Fruit fly (Drosophila melanogaster) whole organism, embryonic: ENCODE data around the gene mdu.

Experiments used
- Awh ChIP-seq: fragments of 200-800 bp; sonication (Bioruptor generic); IDR thresholded peaks from 2 replicates; pipeline ENCODE4, ENCODE4 v1.3.6; 2022; ENCODE audit warnings: missing biosample characterization, missing genetic modification characterization
- Bdp1 ChIP-seq: fragments of 200-800 bp; sonication (Bioruptor generic); optimal IDR thresholded peaks from 3 replicates; lab custom pipeline; 2016; ENCODE audit warnings: missing biosample characterization, missing genetic modification characterization
- Blimp-1 ChIP-seq: fragments of 200-800 bp; sonication (Bioruptor generic); optimal IDR thresholded peaks from 3 replicates; lab custom pipeline; 2018; ENCODE audit warnings: missing biosample characterization, missing genetic modification characterization, mild to moderate bottlenecking, moderate library complexity, missing genetic modification reagents
- CG10959 ChIP-seq: fragments of 200-800 bp; sonication (Bioruptor generic); IDR thresholded peaks from 2 replicates; pipeline ENCODE4 v1.3.6; 2022; ENCODE audit warnings: missing biosample characterization, missing genetic modification characterization
- CG11695 ChIP-seq: fragments of 200-800 bp; sonication (Bioruptor generic); IDR thresholded peaks from 3 replicates; pipeline ENCODE4 v1.3.6; 2022; ENCODE audit warnings: missing biosample characterization, missing genetic modification characterization
- CG14014 ChIP-seq: fragments of 200-800 bp; sonication (Bioruptor generic); IDR thresholded peaks from 2 replicates; pipeline ENCODE4 v1.3.6; 2022; ENCODE audit warnings: missing biosample characterization, missing genetic modification characterization
- CG14667 ChIP-seq: fragments of 200-800 bp; sonication (Bioruptor generic); IDR thresholded peaks from 2 replicates; pipeline ENCODE4 v1.3.6; 2022; ENCODE audit warnings: missing biosample characterization, missing genetic modification characterization
- CG15269 ChIP-seq: fragments of 200-800 bp; sonication (Bioruptor generic); optimal IDR thresholded peaks from 2 replicates; lab custom pipeline; 2018; ENCODE audit warnings: missing biosample characterization, mild to moderate bottlenecking, missing genetic modification characterization, moderate library complexity
- CG17361 ChIP-seq: fragments of 200-800 bp; sonication (Bioruptor generic); IDR thresholded peaks from 3 replicates; pipeline ENCODE4 v1.3.6; 2022; ENCODE audit warnings: missing biosample characterization, missing genetic modification characterization
- CG18011 ChIP-seq: fragments of 200-800 bp; sonication (Bioruptor generic); optimal IDR thresholded peaks from 2 replicates; lab custom pipeline; 2017; ENCODE audit warnings: missing biosample characterization, missing genetic modification characterization, mild to moderate bottlenecking, moderate library complexity, missing genotype
- CG18619 ChIP-seq: fragments of 200-800 bp; sonication (Bioruptor generic); optimal IDR thresholded peaks from 3 replicates; lab custom pipeline; 2017; ENCODE audit warnings: missing biosample characterization, mild to moderate bottlenecking, missing genetic modification characterization
- CG3065 ChIP-seq: fragments of 200-800 bp; sonication (Bioruptor generic); optimal IDR thresholded peaks from 2 replicates; lab custom pipeline; 2016; ENCODE audit warnings: missing biosample characterization, missing genetic modification characterization
- CG3281 ChIP-seq: fragments of 200-800 bp; sonication (Bioruptor generic); optimal IDR thresholded peaks from 3 replicates; lab custom pipeline; 2017; ENCODE audit warnings: missing biosample characterization, mild to moderate bottlenecking, missing genetic modification characterization
- CG3847 ChIP-seq: fragments of 200-800 bp; sonication (Bioruptor generic); IDR thresholded peaks from 2 replicates; pipeline ENCODE4 v1.3.6; 2022; ENCODE audit warnings: missing biosample characterization, missing genetic modification characterization
- CG4617 ChIP-seq: fragments of 200-800 bp; sonication (Bioruptor generic); optimal IDR thresholded peaks from 3 replicates; lab custom pipeline; 2016; ENCODE audit warnings: missing biosample characterization, missing genetic modification characterization, borderline replicate concordance
- CG4730 ChIP-seq: fragments of 200-800 bp; sonication (Bioruptor generic); IDR thresholded peaks from 2 replicates; pipeline ENCODE4 v1.3.6; 2022; ENCODE audit warnings: missing biosample characterization, missing genetic modification characterization
- CG4854 ChIP-seq: fragments of 200-800 bp; sonication (Bioruptor generic); optimal IDR thresholded peaks from 2 replicates; lab custom pipeline; 2016; ENCODE audit warnings: missing biosample characterization, missing genetic modification characterization, inconsistent platforms
- CG8478 ChIP-seq: fragments of >200 bp; optimal IDR thresholded peaks from 2 replicates; lab custom pipeline; 2018
- CG9932 ChIP-seq: fragments of 200-800 bp; sonication (Bioruptor generic); IDR thresholded peaks from 2 replicates; pipeline ENCODE4 v1.3.6; 2022; ENCODE audit warnings: missing biosample characterization, missing genetic modification characterization
- D19B ChIP-seq: fragments of 200-800 bp; sonication (Bioruptor generic); optimal IDR thresholded peaks from 2 replicates; lab custom pipeline; 2017; ENCODE audit warnings: missing biosample characterization, mild to moderate bottlenecking, missing genetic modification characterization
- Dek ChIP-seq: fragments of 200-800 bp; sonication (Bioruptor generic); optimal IDR thresholded peaks from 3 replicates; lab custom pipeline; 2019; ENCODE audit warnings: missing biosample characterization, mild to moderate bottlenecking, missing genetic modification characterization, moderate library complexity
- H2.0 ChIP-seq: fragments of 200-800 bp; sonication (Bioruptor generic); IDR thresholded peaks from 2 replicates; pipeline ENCODE4 v1.3.6; 2022; ENCODE audit warnings: missing biosample characterization, missing genetic modification characterization
- Hr39 ChIP-seq: fragments of >200 bp; optimal IDR thresholded peaks from 2 replicates; lab custom pipeline; 2017
- Jarid2 ChIP-seq: fragments of 200-800 bp; sonication (Bioruptor generic); optimal IDR thresholded peaks from 3 replicates; lab custom pipeline; 2017; ENCODE audit warnings: mild to moderate bottlenecking, missing biosample characterization, missing genetic modification reagents, missing genetic modification characterization
- Kr ChIP-seq: fragments of 200-800 bp; sonication (Bioruptor generic); optimal IDR thresholded peaks from 2 replicates; lab custom pipeline; 2017; ENCODE audit warnings: missing biosample characterization, mild to moderate bottlenecking, missing genetic modification characterization
- MESR4 ChIP-seq: fragments of 200-800 bp; sonication (Bioruptor generic); optimal IDR thresholded peaks from 2 replicates; lab custom pipeline; 2018; ENCODE audit warnings: missing biosample characterization, mild to moderate bottlenecking, missing genetic modification characterization, moderate library complexity
- Nf-YB ChIP-seq: fragments of 200-800 bp; sonication (Bioruptor generic); optimal IDR thresholded peaks from 3 replicates; lab custom pipeline; 2019; ENCODE audit warnings: missing biosample characterization, mild to moderate bottlenecking, missing genetic modification characterization, moderate library complexity
- Optix ChIP-seq: fragments of 200-800 bp; sonication (Bioruptor generic); IDR thresholded peaks from 3 replicates; pipeline ENCODE4 v1.3.6; 2022; ENCODE audit warnings: missing biosample characterization, missing genetic modification characterization
- Ptx1 ChIP-seq: fragments of 200-800 bp; sonication (Bioruptor generic); IDR thresholded peaks from 2 replicates; pipeline ENCODE4 v1.3.6; 2022; ENCODE audit warnings: missing biosample characterization, missing genetic modification characterization
- Scr ChIP-seq: fragments of 200-800 bp; sonication (Bioruptor generic); IDR thresholded peaks from 2 replicates; pipeline ENCODE4 v1.3.6; 2022; ENCODE audit warnings: missing biosample characterization, missing genetic modification characterization; ENCODE audit not compliant: partially characterized antibody
- Stat92E ChIP-seq, 3 experiments: fragments of >200 bp in 2 of 3; fragments of 200-800 bp in 1 of 3; sonication (Bioruptor generic) in 1 of 3; optimal IDR thresholded peaks; 2 replicates each; lab custom pipeline; 2017 to 2019; ENCODE audit warnings: missing biosample characterization in 3 of 3, missing genetic modification characterization in 3 of 3, mild to moderate bottlenecking in 1 of 3, moderate library complexity in 1 of 3
- ab ChIP-seq: fragments of 200-800 bp; sonication (Bioruptor generic); optimal IDR thresholded peaks from 2 replicates; lab custom pipeline; 2016; ENCODE audit warnings: missing biosample characterization, missing genetic modification characterization
- amos ChIP-seq: fragments of 200-800 bp; sonication (Bioruptor generic); IDR thresholded peaks from 2 replicates; pipeline ENCODE4 v1.3.6; 2022; ENCODE audit warnings: missing biosample characterization, missing genetic modification characterization; ENCODE audit not compliant: partially characterized antibody
- btn ChIP-seq: fragments of 200-800 bp; sonication (Bioruptor generic); optimal IDR thresholded peaks from 2 replicates; lab custom pipeline; 2016; ENCODE audit warnings: missing biosample characterization, missing genetic modification characterization
- cato ChIP-seq: fragments of 200-800 bp; sonication (Bioruptor generic); optimal IDR thresholded peaks from 2 replicates; lab custom pipeline; 2016; ENCODE audit warnings: missing biosample characterization, missing genetic modification characterization, borderline replicate concordance
- cg ChIP-seq: fragments of 200-800 bp; sonication (Bioruptor generic); optimal IDR thresholded peaks from 3 replicates; lab custom pipeline; 2019; ENCODE audit warnings: missing biosample characterization, mild to moderate bottlenecking, missing genetic modification characterization, moderate library complexity
- chm ChIP-seq: fragments of 200-800 bp; sonication (Bioruptor generic); IDR thresholded peaks from 2 replicates; pipeline ENCODE4 v1.3.6; 2022; ENCODE audit warnings: missing biosample characterization, missing genetic modification characterization
- dimm ChIP-seq: fragments of 200-800 bp; sonication (Bioruptor generic); IDR thresholded peaks from 2 replicates; pipeline ENCODE4 v1.3.6; 2022; ENCODE audit warnings: missing biosample characterization, missing genetic modification characterization
- en ChIP-seq: fragments of 200-800 bp; sonication (Bioruptor generic); optimal IDR thresholded peaks from 2 replicates; lab custom pipeline; 2016; ENCODE audit warnings: missing biosample characterization, missing genetic modification characterization
- ftz-f1 ChIP-seq: fragments of 200-800 bp; sonication (Bioruptor generic); optimal IDR thresholded peaks from 2 replicates; lab custom pipeline; 2016; ENCODE audit warnings: missing biosample characterization, missing genetic modification characterization
- hb ChIP-seq: fragments of 200-800 bp; sonication (Bioruptor generic); IDR thresholded peaks from 3 replicates; pipeline ENCODE4 v1.3.6; 2022; ENCODE audit warnings: missing biosample characterization, missing genetic modification characterization; ENCODE audit not compliant: partially characterized antibody
- nerfin-1 ChIP-seq: fragments of 200-800 bp; sonication (Bioruptor generic); optimal IDR thresholded peaks from 3 replicates; lab custom pipeline; 2019; ENCODE audit warnings: missing biosample characterization, mild to moderate bottlenecking, missing genetic modification characterization, moderate library complexity
- org-1 ChIP-seq: fragments of 200-800 bp; sonication (Bioruptor generic); optimal IDR thresholded peaks from 2 replicates; lab custom pipeline; 2017; ENCODE audit warnings: missing biosample characterization, missing genetic modification characterization
- pita ChIP-seq: fragments of 200-800 bp; sonication (Bioruptor generic); optimal IDR thresholded peaks from 2 replicates; lab custom pipeline; 2017; ENCODE audit warnings: missing biosample characterization, mild to moderate bottlenecking, missing genetic modification characterization
- psq ChIP-seq: fragments of 200-800 bp; sonication (Bioruptor generic); optimal IDR thresholded peaks from 2 replicates; lab custom pipeline; 2017; ENCODE audit warnings: missing biosample characterization, missing genetic modification characterization
- repo ChIP-seq: fragments of 200-800 bp; sonication (Bioruptor generic); optimal IDR thresholded peaks from 2 replicates; lab custom pipeline; 2016; ENCODE audit warnings: missing biosample characterization, missing genetic modification characterization
- ro ChIP-seq: fragments of 200-800 bp; sonication (Bioruptor generic); IDR thresholded peaks from 2 replicates; pipeline ENCODE4 v1.3.6; 2022; ENCODE audit warnings: missing biosample characterization, missing genetic modification characterization
- twi ChIP-seq: fragments of 200-800 bp; optimal IDR thresholded peaks from 2 replicates; lab custom pipeline; 2019; ENCODE audit warnings: missing biosample characterization, mild to moderate bottlenecking, missing genetic modification characterization, moderate library complexity
- vnd ChIP-seq: fragments of 200-800 bp; sonication (Bioruptor generic); IDR thresholded peaks from 3 replicates; pipeline ENCODE4 v1.3.6; 2022; ENCODE audit warnings: missing biosample characterization, missing genetic modification characterization; ENCODE audit not compliant: partially characterized antibody

The mdu gene

DNA sequence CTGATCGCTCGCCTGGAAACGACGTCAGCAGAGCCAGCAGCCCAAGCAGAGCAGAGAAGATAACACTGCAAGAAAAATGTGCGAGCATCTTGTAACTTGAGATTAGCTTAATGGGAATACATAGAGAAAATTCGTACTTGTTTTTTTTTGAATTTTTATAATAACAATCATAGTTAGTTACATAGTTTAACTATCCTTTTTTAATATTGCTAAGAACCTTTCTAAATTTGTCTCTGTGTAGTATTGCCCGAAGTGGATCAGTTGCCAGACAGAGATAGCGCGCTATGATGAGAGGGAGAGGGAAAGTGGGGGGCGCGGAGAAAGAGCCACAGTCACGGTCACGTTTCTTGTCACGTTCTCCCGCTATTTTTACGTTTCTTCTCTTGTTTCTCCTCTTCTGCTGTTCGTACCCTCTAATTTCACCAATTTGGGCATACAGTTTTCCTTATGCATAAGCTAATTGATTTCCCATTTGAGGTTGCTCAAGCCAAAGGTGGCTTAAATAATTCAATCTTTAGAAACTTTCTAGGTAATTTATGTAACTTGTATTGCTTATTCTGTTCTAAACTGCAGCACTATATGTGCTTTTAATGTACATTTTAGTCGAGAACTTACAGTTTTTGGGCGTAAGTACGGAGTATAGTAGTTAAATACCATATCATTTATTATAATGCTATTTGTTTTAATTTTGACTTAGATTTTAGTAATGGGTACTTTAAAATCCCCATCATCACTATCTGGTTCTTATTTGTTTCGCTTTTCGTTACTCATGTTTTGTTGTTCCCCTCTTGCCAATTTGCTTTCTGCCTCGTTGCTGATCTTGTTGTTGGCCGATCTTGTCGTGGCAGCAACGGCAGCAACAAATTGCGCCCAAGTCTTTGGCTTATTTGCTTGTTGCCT is 14.0 kb downstream of the mdu start (continued):
- TF ChIP-seq cg (GFP tag; lab: Kevin White, UChicago): no peak
- peak; percentile 61; the same call in 1 of the 2 replicates for TF ChIP-seq CG9932
- TF ChIP-seq D19B: peak; percentile 62
- TF ChIP-seq cato (GFP tag; lab: Kevin White, UChicago): peak; percentile 63
- peak; percentile 47; the same call in 1 of the 2 replicates for TF ChIP-seq dimm (GFP tag; lab: Robert Waterston, UW)
- TF ChIP-seq ro (GFP tag; lab: Robert Waterston, UW): no peak
- peak in 1 of 3 experiments; percentile 60 for TF ChIP-seq Stat92E (GFP tag; optimal IDR thresholded peaks at IDR 0.05; lab: Kevin White, UChicago)
- TF ChIP-seq repo: peak; percentile 64
- TF ChIP-seq CG3281: peak; percentile 59
- TF ChIP-seq Jarid2 (GFP tag; lab: Kevin White, UChicago): peak; percentile 30
- peak; percentile 42 for TF ChIP-seq Bdp1
- TF ChIP-seq Scr (GFP tag; lab: Robert Waterston, UW): no peak
- no peak for TF ChIP-seq MESR4
- TF ChIP-seq CG17361: peak; percentile 86
- TF ChIP-seq CG4854 (GFP tag; lab: Kevin White, UChicago): peak; percentile 60
- no peak for TF ChIP-seq ftz-f1 (GFP tag; lab: Kevin White, UChicago)
- TF ChIP-seq pita (GFP tag; lab: Kevin White, UChicago): no peak
- TF ChIP-seq chm (GFP tag; lab: Robert Waterston, UW): no peak
- peak; percentile 49 for TF ChIP-seq en
- TF ChIP-seq CG14014: peak; percentile 66; the same call in 1 of the 2 replicates
- TF ChIP-seq twi: no peak
- TF ChIP-seq amos: no peak
- peak; percentile 92 for TF ChIP-seq Blimp-1 (GFP tag; lab: Kevin White, UChicago)
- no peak for TF ChIP-seq CG4730
- TF ChIP-seq Optix (GFP tag; lab: Robert Waterston, UW): peak; percentile 68; the same call in 1 of the 3 replicates
- TF ChIP-seq CG15269 (tag; lab: Kevin White, UChicago): peak; percentile 71
- TF ChIP-seq CG3065 (GFP tag; lab: Kevin White, UChicago): no peak
- no peak for TF ChIP-seq CG18011 (GFP tag; lab: Kevin White, UChicago)
- TF ChIP-seq CG8478: no peak
- peak; percentile 70 for TF ChIP-seq org-1 (GFP tag; lab: Kevin White, UChicago)
- TF ChIP-seq Awh (GFP tag; lab: Robert Waterston, UW): peak; percentile 81
- peak; percentile 75 for TF ChIP-seq nerfin-1 (tag; lab: Kevin White, UChicago)
- TF ChIP-seq H2.0 (GFP tag; lab: Robert Waterston, UW): peak; percentile 67
- TF ChIP-seq CG14667 (GFP tag; lab: Robert Waterston, UW): peak; percentile 71
- TF ChIP-seq Nf-YB (GFP tag; lab: Kevin White, UChicago): peak; percentile 48
- TF ChIP-seq CG11695 (GFP tag; lab: Robert Waterston, UW): peak; percentile 63; the same call in 2 of the 3 replicates
- no peak for TF ChIP-seq psq (GFP tag; lab: Kevin White, UChicago)
- peak; percentile 57 for TF ChIP-seq CG18619 (GFP tag; lab: Kevin White, UChicago)
- TF ChIP-seq CG3847 (GFP tag; lab: Robert Waterston, UW): peak; percentile 47; the same call in 1 of the 2 replicates
- TF ChIP-seq CG4617: peak; percentile 53
- TF ChIP-seq Ptx1 (GFP tag; lab: Robert Waterston, UW): peak; percentile 82
- peak; percentile 68 for TF ChIP-seq btn (GFP tag; lab: Kevin White, UChicago)
- TF ChIP-seq Dek: peak; percentile 38
- no peak for TF ChIP-seq ab (GFP tag; lab: Kevin White, UChicago)
- peak; percentile 75 for TF ChIP-seq CG10959 (GFP tag; lab: Robert Waterston, UW)
- no peak for TF ChIP-seq Hr39 (lab: Kevin White, UChicago)
- TF ChIP-seq vnd: no peak
- TF ChIP-seq Kr (GFP tag; lab: Kevin White, UChicago): no peak
- no peak for TF ChIP-seq hb (GFP tag; lab: Robert Waterston, UW)
